Fruit fly (Drosophila melanogaster): Measurements from ENCODE around the gene Srp54k.

Srp54k gene

dm6 chr3L:5184860-5185639 lies 32.6 kb downstream of the Srp54k start (continued):
- TF ChIP-seq CG33213 (GFP tag; optimal IDR thresholded peaks at IDR 0.05), result peak; percentile 23
- TF ChIP-seq sisA (GFP tag; IDR thresholded peaks at IDR 0.05), result peak; percentile 55
- TF ChIP-seq NC2α (GFP tag; optimal IDR thresholded peaks at IDR 0.05), result no peak
- no peak for TF ChIP-seq CG2875 (GFP tag; optimal IDR thresholded peaks at IDR 0.05)
- no peak for TF ChIP-seq CG14050 (GFP tag; IDR thresholded peaks at IDR 0.05)
- TF ChIP-seq HLHmδ (GFP tag; optimal IDR thresholded peaks at IDR 0.05), result no peak
- peak; percentile 77 for TF ChIP-seq lilli (GFP tag; optimal IDR thresholded peaks at IDR 0.05)
- peak; percentile 37 for TF ChIP-seq fd3F (GFP tag; optimal IDR thresholded peaks at IDR 0.05)
- TF ChIP-seq ems (GFP tag; optimal IDR thresholded peaks at IDR 0.05), result peak; percentile 32
- 0 out of 2 replicates have a peak, but pooled peaks have one; percentile 11 for TF ChIP-seq CG32772 (GFP tag; IDR thresholded peaks at IDR 0.05)
- TF ChIP-seq dpn (GFP tag; optimal IDR thresholded peaks at IDR 0.05), result peak; percentile 64 to 68
- peak; percentile 40; the same call in 2 of the 3 replicates for TF ChIP-seq zen2 (GFP tag; IDR thresholded peaks at IDR 0.05; ENCODE audit: partially characterized antibody)
- peak; percentile 74 for TF ChIP-seq tio (GFP tag; optimal IDR thresholded peaks at IDR 0.05)
- peak; percentile 62; the same call in 3 of the 4 replicates for TF ChIP-seq Dll (GFP tag; IDR thresholded peaks at IDR 0.05; ENCODE audit: partially characterized antibody)
- no peak for TF ChIP-seq usp (GFP tag; optimal IDR thresholded peaks at IDR 0.05)
- peak; percentile 81 for TF ChIP-seq sqz (GFP tag; optimal IDR thresholded peaks at IDR 0.05)
- peak; percentile 7 for TF ChIP-seq CG14710 (tag; optimal IDR thresholded peaks at IDR 0.05)
- TF ChIP-seq Trl (optimal IDR thresholded peaks at IDR 0.05), result peak; percentile 98 to 99
- TF ChIP-seq Trl (GFP tag; optimal IDR thresholded peaks at IDR 0.05), result peak; percentile 59
- TF ChIP-seq sim (GFP tag; IDR thresholded peaks at IDR 0.05), result 0 out of 2 replicates have a peak, but pooled peaks have one; percentile 55
- TF ChIP-seq CG8388 (GFP tag; optimal IDR thresholded peaks at IDR 0.05), result peak; percentile 17
- peak; percentile 53; the same call in 1 of the 3 replicates for TF ChIP-seq CG11560 (tag; IDR thresholded peaks at IDR 0.05)
- TF ChIP-seq Jarid2 (GFP tag; optimal IDR thresholded peaks at IDR 0.05), result no peak
- no peak for TF ChIP-seq H15 (GFP tag; IDR thresholded peaks at IDR 0.05)
- no peak; the same call in 1 of the 2 replicates for TF ChIP-seq CG17328 (GFP tag; IDR thresholded peaks at IDR 0.05)
- no peak for TF ChIP-seq Taf1 (GFP tag; IDR thresholded peaks at IDR 0.05)
- no peak for TF ChIP-seq vnd (GFP tag; IDR thresholded peaks at IDR 0.05; ENCODE audit: partially characterized antibody)
- TF ChIP-seq z (GFP tag; IDR thresholded peaks at IDR 0.05), result no peak
- no peak for TF ChIP-seq Ravus (GFP tag; IDR thresholded peaks at IDR 0.05)
- no peak for TF ChIP-seq fru (optimal IDR thresholded peaks at IDR 0.05)
- TF ChIP-seq odd (GFP tag; optimal IDR thresholded peaks at IDR 0.05), result no peak
- peak; percentile 61; the same call in 1 of the 3 replicates for TF ChIP-seq CG11695 (GFP tag; IDR thresholded peaks at IDR 0.05)
- TF ChIP-seq schlank (tag; optimal IDR thresholded peaks at IDR 0.05), result no peak
- TF ChIP-seq Dip3 (GFP tag; optimal IDR thresholded peaks at IDR 0.05), result peak; percentile 60
- peak; percentile 17 for TF ChIP-seq bab2 (GFP tag; optimal IDR thresholded peaks at IDR 0.05)
- TF ChIP-seq twi (tag; optimal IDR thresholded peaks at IDR 0.05), result no peak
- TF ChIP-seq Bdp1 (GFP tag; optimal IDR thresholded peaks at IDR 0.05), result no peak
- no peak for TF ChIP-seq tna (GFP tag; IDR thresholded peaks at IDR 0.05; ENCODE audit: partially characterized antibody)
- TF ChIP-seq CG18764 (GFP tag; optimal IDR thresholded peaks at IDR 0.05), result peak; percentile 19
- peak; percentile 14 for TF ChIP-seq NK7.1 (GFP tag; optimal IDR thresholded peaks at IDR 0.05)
- TF ChIP-seq yki (optimal IDR thresholded peaks at IDR 0.05), result peak; percentile 85
- TF ChIP-seq Ssrp (tag; optimal IDR thresholded peaks at IDR 0.05), result peak; percentile 49
- no peak for TF ChIP-seq amos (GFP tag; IDR thresholded peaks at IDR 0.05; ENCODE audit: partially characterized antibody)
- TF ChIP-seq Bteb2 (GFP tag; optimal IDR thresholded peaks at IDR 0.05), result peak; percentile 19
- TF ChIP-seq psq (GFP tag; optimal IDR thresholded peaks at IDR 0.05), result no peak
- peak; percentile 31 for TF ChIP-seq Hsf (GFP tag; optimal IDR thresholded peaks at IDR 0.05)
- peak in 1 of 2 experiments; percentile 81 for TF ChIP-seq Hr51 (GFP tag; optimal IDR thresholded peaks at IDR 0.05)
- TF ChIP-seq CG4820 (GFP tag; optimal IDR thresholded peaks at IDR 0.05), result peak; percentile 18
- no peak for TF ChIP-seq gfzf (GFP tag; optimal IDR thresholded peaks at IDR 0.05)
- TF ChIP-seq Hmr (GFP tag; optimal IDR thresholded peaks at IDR 0.05), result peak; percentile 55

Data from whole organism, embryonic.